Worm (Caenorhabditis elegans): ENCODE data around the gene odd-2.

odd-2 gene

ce11 chrX:6194191-6194724, 33.9 kb upstream of the odd-2 start, which contains the start of gene ceh-54:
ceh-54 (minus strand) TSS chrX:6194241.
- no peak for TF ChIP-seq ztf-29 (GFP tag; IDR thresholded peaks at IDR 0.05)
- no peak for TF ChIP-seq tab-1 (GFP tag; IDR thresholded peaks at IDR 0.05)
- TF ChIP-seq ref-1 (GFP tag; conservative IDR thresholded peaks at IDR 0.05) = no peak
- no peak for TF ChIP-seq klf-2 (GFP tag; conservative IDR thresholded peaks at IDR 0.05)
- no peak for TF ChIP-seq T22C8.4 (GFP tag; IDR thresholded peaks at IDR 0.05)
- no peak for TF ChIP-seq med-1 (GFP tag; optimal IDR thresholded peaks at IDR 0.05; ENCODE audit: insufficient read depth)
- no peak for TF ChIP-seq ztf-23 (GFP tag; IDR thresholded peaks at IDR 0.05)
- TF ChIP-seq flt-1 (GFP tag; IDR thresholded peaks at IDR 0.05) = no peak
- TF ChIP-seq cog-1 (tag; optimal IDR thresholded peaks at IDR 0.05) = no peak

- TF ChIP-seq med-1 (GFP tag; optimal IDR thresholded peaks at IDR 0.05; ENCODE audit: insufficient read depth) = no peak
- no peak for TF ChIP-seq tab-1 (GFP tag; IDR thresholded peaks at IDR 0.05)
- no peak for TF ChIP-seq ref-1 (GFP tag; conservative IDR thresholded peaks at IDR 0.05)
- TF ChIP-seq T22C8.4 (GFP tag; IDR thresholded peaks at IDR 0.05) = no peak
- TF ChIP-seq flt-1 (GFP tag; IDR thresholded peaks at IDR 0.05) = no peak
- TF ChIP-seq klf-2 (GFP tag; conservative IDR thresholded peaks at IDR 0.05) = no peak
- TF ChIP-seq ztf-29 (GFP tag; IDR thresholded peaks at IDR 0.05) = no peak
Observed at ce11 chrX:6189955-6190354, 29.6 kb upstream of the odd-2 start, which contains the start of gene T13C5.9. T13C5.9 (plus strand) TSS chrX:6190255.

ce11 chrX:6187848-6188247, 27.5 kb upstream of the odd-2 start, which contains the start of gene T13C5.10:
T13C5.10 (plus strand) TSS chrX:6188148.
- TF ChIP-seq klf-2 (GFP tag; conservative IDR thresholded peaks at IDR 0.05) (no peak), tab-1 (GFP tag; IDR thresholded peaks at IDR 0.05) (no peak), ztf-29 (GFP tag; IDR thresholded peaks at IDR 0.05) (no peak), T22C8.4 (GFP tag; IDR thresholded peaks at IDR 0.05) (no peak), med-1 (GFP tag; optimal IDR thresholded peaks at IDR 0.05; ENCODE audit: insufficient read depth) (no peak), ztf-23 (GFP tag; IDR thresholded peaks at IDR 0.05) (no peak), flt-1 (GFP tag; IDR thresholded peaks at IDR 0.05) (no peak), cog-1 (tag; optimal IDR thresholded peaks at IDR 0.05) (no peak), ref-1 (GFP tag; conservative IDR thresholded peaks at IDR 0.05) (no peak)

ce11 chrX:6184709-6185108, 24.4 kb upstream of the odd-2 start, which contains the start of gene T13C5.2:
T13C5.2 (plus strand) TSS chrX:6185009.
- TF ChIP-seq klf-2 (GFP tag; conservative IDR thresholded peaks at IDR 0.05) (no peak), ztf-23 (GFP tag; IDR thresholded peaks at IDR 0.05) (no peak), cog-1 (tag; optimal IDR thresholded peaks at IDR 0.05) (no peak), tab-1 (GFP tag; IDR thresholded peaks at IDR 0.05) (no peak), ref-1 (GFP tag; conservative IDR thresholded peaks at IDR 0.05) (no peak), T22C8.4 (GFP tag; IDR thresholded peaks at IDR 0.05) (no peak), med-1 (GFP tag; optimal IDR thresholded peaks at IDR 0.05; ENCODE audit: insufficient read depth) (no peak), flt-1 (GFP tag; IDR thresholded peaks at IDR 0.05) (no peak), ztf-29 (GFP tag; IDR thresholded peaks at IDR 0.05) (no peak)

- TF ChIP-seq ztf-23 (GFP tag; IDR thresholded peaks at IDR 0.05) = no peak
Observed at ce11 chrX:6180293-6180692, 20.0 kb upstream of the odd-2 start, which contains the start of gene T13C5.7. T13C5.7 (plus strand) TSS chrX:6180593.

- TF ChIP-seq klf-2 (GFP tag; conservative IDR thresholded peaks at IDR 0.05) (no peak), med-1 (GFP tag; optimal IDR thresholded peaks at IDR 0.05; ENCODE audit: insufficient read depth) (no peak), ztf-23 (GFP tag; IDR thresholded peaks at IDR 0.05) (no peak), flt-1 (GFP tag; IDR thresholded peaks at IDR 0.05) (no peak)
Observed at ce11 chrX:6178989-6179388, 18.7 kb upstream of the odd-2 start.

- TF ChIP-seq ref-1 (GFP tag; conservative IDR thresholded peaks at IDR 0.05) (no peak), T22C8.4 (GFP tag; IDR thresholded peaks at IDR 0.05) (no peak), klf-2 (GFP tag; conservative IDR thresholded peaks at IDR 0.05) (no peak), cog-1 (tag; optimal IDR thresholded peaks at IDR 0.05) (no peak), med-1 (GFP tag; optimal IDR thresholded peaks at IDR 0.05; ENCODE audit: insufficient read depth) (no peak)
Observed at ce11 chrX:6177944-6178566, 17.7 kb upstream of the odd-2 start, which contains the start of the genes T25B2.4 and T13C5.3. T25B2.4 (plus strand) TSS chrX:6178244. T13C5.3 (plus strand) TSS chrX:6178516.

- TF ChIP-seq tab-1 (GFP tag; IDR thresholded peaks at IDR 0.05) (no peak), med-1 (GFP tag; optimal IDR thresholded peaks at IDR 0.05; ENCODE audit: insufficient read depth) (no peak), ztf-29 (GFP tag; IDR thresholded peaks at IDR 0.05) (no peak), klf-2 (GFP tag; conservative IDR thresholded peaks at IDR 0.05) (no peak), cog-1 (tag; optimal IDR thresholded peaks at IDR 0.05) (no peak), flt-1 (GFP tag; IDR thresholded peaks at IDR 0.05) (no peak), T22C8.4 (GFP tag; IDR thresholded peaks at IDR 0.05) (no peak), ref-1 (GFP tag; conservative IDR thresholded peaks at IDR 0.05) (no peak), ztf-23 (GFP tag; IDR thresholded peaks at IDR 0.05) (no peak)
Observed at ce11 chrX:6175829-6176228, 15.5 kb upstream of the odd-2 start, which contains the start of gene T25B2.3. T25B2.3 (plus strand) TSS chrX:6176129.

ce11 chrX:6173656-6174055, 13.3 kb upstream of the odd-2 start, which contains the start of gene T25B2.1:
T25B2.1 (plus strand) TSS chrX:6173956.
- TF ChIP-seq cog-1 (tag; optimal IDR thresholded peaks at IDR 0.05) = no peak
- TF ChIP-seq klf-2 (GFP tag; conservative IDR thresholded peaks at IDR 0.05) = no peak
- no peak for TF ChIP-seq ztf-23 (GFP tag; IDR thresholded peaks at IDR 0.05)
- TF ChIP-seq med-1 (GFP tag; optimal IDR thresholded peaks at IDR 0.05; ENCODE audit: insufficient read depth) = no peak
- no peak for TF ChIP-seq tab-1 (GFP tag; IDR thresholded peaks at IDR 0.05)
- TF ChIP-seq ztf-29 (GFP tag; IDR thresholded peaks at IDR 0.05) = no peak

- no peak for TF ChIP-seq flt-1 (GFP tag; IDR thresholded peaks at IDR 0.05)
- TF ChIP-seq klf-2 (GFP tag; conservative IDR thresholded peaks at IDR 0.05) = no peak
- no peak for TF ChIP-seq ztf-23 (GFP tag; IDR thresholded peaks at IDR 0.05)
- TF ChIP-seq tab-1 (GFP tag; IDR thresholded peaks at IDR 0.05) = no peak
- no peak for TF ChIP-seq ztf-29 (GFP tag; IDR thresholded peaks at IDR 0.05)
- no peak for TF ChIP-seq ref-1 (GFP tag; conservative IDR thresholded peaks at IDR 0.05)
- TF ChIP-seq cog-1 (tag; optimal IDR thresholded peaks at IDR 0.05) = no peak
- TF ChIP-seq med-1 (GFP tag; optimal IDR thresholded peaks at IDR 0.05; ENCODE audit: insufficient read depth) = no peak
- no peak for TF ChIP-seq T22C8.4 (GFP tag; IDR thresholded peaks at IDR 0.05)
Observed at ce11 chrX:6169252-6169651, 8.9 kb upstream of the odd-2 start, which contains the start of gene T25B2.2. T25B2.2 (plus strand) TSS chrX:6169643.
